Fruit fly (Drosophila melanogaster) whole organism, embryonic: ENCODE data around the gene Agpat2.

ENCODE experiments used
- Bdp1 ChIP-seq: fragments of 200-800 bp; sonication (Bioruptor generic); optimal IDR thresholded peaks from 3 replicates; lab custom pipeline; 2016; ENCODE audit warnings: missing biosample characterization, missing genetic modification characterization
- Bgb ChIP-seq: fragments of 200-800 bp; sonication (Bioruptor generic); IDR thresholded peaks from 2 replicates; pipeline ENCODE4 v1.3.6; 2022; ENCODE audit warnings: missing biosample characterization, missing genetic modification characterization; ENCODE audit not compliant: partially characterized antibody
- BtbVII ChIP-seq: fragments of 200-800 bp; sonication (Bioruptor generic); optimal IDR thresholded peaks from 3 replicates; lab custom pipeline; 2017; ENCODE audit warnings: missing biosample characterization, mild to moderate bottlenecking, missing genetic modification characterization
- CG10274 ChIP-seq: fragments of 200-800 bp; sonication (Bioruptor generic); optimal IDR thresholded peaks from 3 replicates; lab custom pipeline; 2017; ENCODE audit warnings: missing biosample characterization, mild to moderate bottlenecking, missing genetic modification characterization
- CG12071 ChIP-seq: fragments of 200-800 bp; sonication (Bioruptor generic); optimal IDR thresholded peaks from 3 replicates; lab custom pipeline; 2018; ENCODE audit warnings: missing biosample characterization, mild to moderate bottlenecking, missing genetic modification characterization
- CG12744 ChIP-seq: fragments of 200-800 bp; sonication (Bioruptor generic); optimal IDR thresholded peaks from 2 replicates; lab custom pipeline; 2016; ENCODE audit warnings: missing biosample characterization, missing genetic modification characterization
- CG13775 ChIP-seq: fragments of 200-800 bp; sonication (Bioruptor generic); optimal IDR thresholded peaks from 3 replicates; lab custom pipeline; 2017; ENCODE audit warnings: missing biosample characterization, mild to moderate bottlenecking, missing genetic modification characterization
- CG15696 ChIP-seq: fragments of 200-800 bp; sonication (Bioruptor generic); optimal IDR thresholded peaks from 2 replicates; lab custom pipeline; 2019; ENCODE audit warnings: missing biosample characterization, mild to moderate bottlenecking, missing genetic modification characterization, moderate library complexity
- CG17912 ChIP-seq: fragments of 200-800 bp; sonication (Bioruptor generic); optimal IDR thresholded peaks from 2 replicates; lab custom pipeline; 2018; ENCODE audit warnings: missing biosample characterization, mild to moderate bottlenecking, missing genetic modification characterization
- CG42726 ChIP-seq: fragments of 200-800 bp; sonication (Bioruptor generic); IDR thresholded peaks from 2 replicates; pipeline ENCODE4 v1.3.6; 2022; ENCODE audit warnings: missing biosample characterization, missing genetic modification characterization; ENCODE audit not compliant: partially characterized antibody
- CG5180 ChIP-seq: fragments of 200-800 bp; sonication (Bioruptor generic); optimal IDR thresholded peaks from 3 replicates; lab custom pipeline; 2017; ENCODE audit warnings: missing biosample characterization, missing genetic modification characterization, mild to moderate bottlenecking, moderate library complexity, missing genetic modification reagents
- CG6272 ChIP-seq: fragments of 200-800 bp; sonication (Bioruptor generic); IDR thresholded peaks from 2 replicates; pipeline ENCODE4 v1.3.6; 2022; ENCODE audit warnings: missing biosample characterization, missing genetic modification characterization
- CG7357 ChIP-seq: fragments of 200-800 bp; sonication (Bioruptor generic); IDR thresholded peaks from 3 replicates; pipeline ENCODE4 v1.3.6; 2022; ENCODE audit warnings: missing biosample characterization, missing genetic modification characterization
- CoRest ChIP-seq: fragments of 200-800 bp; sonication (Bioruptor generic); optimal IDR thresholded peaks from 3 replicates; lab custom pipeline; 2018; ENCODE audit warnings: missing biosample characterization, mild to moderate bottlenecking, missing genetic modification characterization, moderate library complexity
- Drgx ChIP-seq: fragments of 200-800 bp; sonication (Bioruptor generic); IDR thresholded peaks from 2 replicates; pipeline ENCODE4 v1.3.6; 2022; ENCODE audit warnings: missing biosample characterization, missing genetic modification characterization
- Fer2 ChIP-seq: fragments of 200-800 bp; sonication (Bioruptor generic); optimal IDR thresholded peaks from 2 replicates; lab custom pipeline; 2018; ENCODE audit warnings: missing biosample characterization, mild to moderate bottlenecking, missing genetic modification characterization, moderate library complexity
- Hr3 ChIP-seq: fragments of 200-800 bp; sonication (Bioruptor generic); optimal IDR thresholded peaks from 3 replicates; lab custom pipeline; 2016; ENCODE audit warnings: missing biosample characterization, missing genetic modification characterization
- Hr51 ChIP-seq, 2 experiments: fragments of 200-800 bp; sonication (Bioruptor generic); optimal IDR thresholded peaks; 2 replicates in 1 of 2; 3 replicates in 1 of 2; lab custom pipeline; 2016 to 2018; ENCODE audit warnings: missing biosample characterization in 2 of 2, missing genetic modification characterization in 2 of 2, mild to moderate bottlenecking in 1 of 2, moderate library complexity in 1 of 2
- Hr78 ChIP-seq, 2 experiments: fragments of 200-800 bp in 1 of 2; fragments of >200 bp in 1 of 2; sonication (Bioruptor generic) in 1 of 2; optimal IDR thresholded peaks; 2 replicates each; lab custom pipeline; 2017 to 2019; ENCODE audit warnings: missing biosample characterization in 2 of 2, missing genetic modification characterization in 2 of 2, mild to moderate bottlenecking in 1 of 2, moderate library complexity in 1 of 2
- Med ChIP-seq: fragments of 200-800 bp; sonication (Bioruptor generic); peaks from one replicate; lab custom pipeline; 2016; ENCODE audit warnings: missing biosample characterization, missing genetic modification characterization, mild to moderate bottlenecking, inconsistent platforms, moderate library complexity
- NfI ChIP-seq: fragments of 200-800 bp; sonication (Bioruptor generic); optimal IDR thresholded peaks from 3 replicates; lab custom pipeline; 2018; ENCODE audit warnings: missing biosample characterization, mild to moderate bottlenecking, missing genetic modification characterization, moderate library complexity
- Poxn ChIP-seq: fragments of 200-800 bp; sonication (Bioruptor generic); IDR thresholded peaks from 2 replicates; pipeline ENCODE4 v1.3.6; 2022; ENCODE audit warnings: missing biosample characterization, missing genetic modification characterization
- Sry-δ ChIP-seq: fragments of 200-800 bp; sonication (Bioruptor generic); optimal IDR thresholded peaks from 2 replicates; lab custom pipeline; 2016; ENCODE audit warnings: missing biosample characterization, missing genetic modification characterization
- Usf ChIP-seq: fragments of 200-800 bp; sonication (Bioruptor generic); optimal IDR thresholded peaks from 2 replicates; lab custom pipeline; 2017; ENCODE audit warnings: missing genotype, missing biosample characterization, missing genetic modification characterization
- abd-A ChIP-seq: fragments of 200-800 bp; sonication (Bioruptor generic); optimal IDR thresholded peaks from 3 replicates; lab custom pipeline; 2019; ENCODE audit warnings: missing biosample characterization, mild to moderate bottlenecking, missing genetic modification characterization, moderate library complexity
- btn ChIP-seq: fragments of 200-800 bp; sonication (Bioruptor generic); optimal IDR thresholded peaks from 2 replicates; lab custom pipeline; 2016; ENCODE audit warnings: missing biosample characterization, missing genetic modification characterization
- disco-r ChIP-seq: fragments of 200-800 bp; sonication (Bioruptor generic); optimal IDR thresholded peaks from 2 replicates; lab custom pipeline; 2016; ENCODE audit warnings: missing biosample characterization, missing genetic modification characterization
- dpn ChIP-seq, 2 experiments: fragments of 200-800 bp; sonication (Bioruptor generic); optimal IDR thresholded peaks; 3 replicates each; lab custom pipeline; 2016; ENCODE audit warnings: missing biosample characterization in 2 of 2, missing genetic modification characterization in 2 of 2
- esg ChIP-seq: fragments of 200-800 bp; sonication (Bioruptor generic); conservative IDR thresholded peaks from 2 replicates; pipeline ENCODE4 v1.3.6; 2022; ENCODE audit warnings: missing biosample characterization, missing genetic modification characterization
- fd3F ChIP-seq: fragments of 200-800 bp; sonication (Bioruptor generic); optimal IDR thresholded peaks from 2 replicates; lab custom pipeline; 2018; ENCODE audit warnings: missing biosample characterization, mild to moderate bottlenecking, missing genetic modification characterization, moderate library complexity
- gem ChIP-seq: fragments of 200-800 bp; sonication (Bioruptor generic); optimal IDR thresholded peaks from 2 replicates; lab custom pipeline; 2019; ENCODE audit warnings: missing biosample characterization, mild to moderate bottlenecking, missing genetic modification characterization, moderate library complexity
- gsb-n ChIP-seq: fragments of 200-800 bp; sonication (Bioruptor generic); optimal IDR thresholded peaks from 3 replicates; lab custom pipeline; 2018; ENCODE audit warnings: missing biosample characterization, mild to moderate bottlenecking, missing genetic modification characterization
- ham ChIP-seq: fragments of 200-800 bp; sonication (Bioruptor generic); IDR thresholded peaks from 2 replicates; pipeline ENCODE4 v1.3.6; 2022; ENCODE audit warnings: missing biosample characterization, missing genetic modification characterization
- insv ChIP-seq, 2 experiments: fragments of 200-800 bp; sonication (Bioruptor generic); optimal IDR thresholded peaks; 3 replicates each; lab custom pipeline; 2016 to 2018; ENCODE audit warnings: missing biosample characterization in 2 of 2, missing genetic modification characterization in 2 of 2
- kni ChIP-seq: fragments of 200-800 bp; sonication (Bioruptor generic); optimal IDR thresholded peaks from 3 replicates; lab custom pipeline; 2017; ENCODE audit warnings: mild to moderate bottlenecking, missing biosample characterization, missing genetic modification reagents, missing genetic modification characterization
- maf-S ChIP-seq: fragments of 200-800 bp; sonication (Bioruptor generic); optimal IDR thresholded peaks from 2 replicates; lab custom pipeline; 2016; ENCODE audit warnings: missing biosample characterization, missing genetic modification characterization
- nom ChIP-seq: fragments of 200-800 bp; sonication (Bioruptor generic); optimal IDR thresholded peaks from 2 replicates; lab custom pipeline; 2017; ENCODE audit warnings: missing biosample characterization, missing genetic modification characterization, mild to moderate bottlenecking, moderate library complexity, missing genetic modification reagents
- oc ChIP-seq: fragments of 200-800 bp; sonication (Bioruptor generic); optimal IDR thresholded peaks from 2 replicates; lab custom pipeline; 2018; ENCODE audit warnings: missing biosample characterization, mild to moderate bottlenecking, missing genetic modification characterization, moderate library complexity
- salm ChIP-seq: fragments of 200-800 bp; sonication (Bioruptor generic); optimal IDR thresholded peaks from 2 replicates; lab custom pipeline; 2018; ENCODE audit warnings: missing biosample characterization, mild to moderate bottlenecking, missing genetic modification characterization
- sd ChIP-seq: fragments of 200-800 bp; sonication (Bioruptor generic); optimal IDR thresholded peaks from 3 replicates; lab custom pipeline; 2018; ENCODE audit warnings: missing biosample characterization, mild to moderate bottlenecking, missing genetic modification characterization, moderate library complexity
- sqz ChIP-seq: fragments of 200-800 bp; sonication (Bioruptor generic); optimal IDR thresholded peaks from 3 replicates; lab custom pipeline; 2018; ENCODE audit warnings: missing biosample characterization, mild to moderate bottlenecking, missing genetic modification characterization
- stwl ChIP-seq: fragments of 200-800 bp; sonication (Bioruptor generic); optimal IDR thresholded peaks from 3 replicates; lab custom pipeline; 2018; ENCODE audit warnings: missing biosample characterization, mild to moderate bottlenecking, missing genetic modification characterization, moderate library complexity
- twi ChIP-seq: fragments of 200-800 bp; optimal IDR thresholded peaks from 2 replicates; lab custom pipeline; 2019; ENCODE audit warnings: missing biosample characterization, mild to moderate bottlenecking, missing genetic modification characterization, moderate library complexity
- z ChIP-seq: fragments of 200-800 bp; sonication (Bioruptor generic); IDR thresholded peaks from 3 replicates; pipeline ENCODE4 v1.3.6; 2022; ENCODE audit warnings: missing biosample characterization, missing genetic modification characterization

Gene Agpat2

DNA sequence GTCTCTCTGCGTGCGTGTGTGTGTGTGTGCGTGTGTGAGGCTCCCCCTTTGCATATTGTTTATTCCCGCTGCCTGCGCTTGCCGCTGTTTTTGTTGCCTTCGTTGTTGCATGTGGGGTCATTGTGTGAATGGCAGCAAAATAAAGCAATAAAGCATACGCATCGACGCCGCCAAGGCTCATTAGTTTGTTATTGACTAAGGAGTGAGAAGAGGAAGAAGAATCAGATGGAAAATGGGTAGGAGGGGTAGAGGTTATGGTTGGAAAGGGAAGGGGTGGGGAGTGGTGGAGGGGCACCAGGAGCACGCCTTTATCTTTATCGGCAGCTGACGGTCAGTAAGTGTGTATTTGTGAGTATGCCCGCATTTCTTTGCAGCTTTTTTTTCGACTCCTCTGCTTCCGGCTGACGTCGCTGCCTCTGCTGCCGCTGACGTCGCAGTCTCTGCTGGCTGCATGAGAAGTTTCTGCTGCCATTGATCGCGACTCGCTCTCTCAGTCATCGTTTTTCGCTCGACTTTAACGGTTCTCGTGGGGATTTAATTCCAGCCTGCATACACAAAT is 44.3 kb downstream of the Agpat2 start (continued):
- no peak for TF ChIP-seq CG7357
- no peak for TF ChIP-seq Hr3 (GFP tag; lab: Kevin White, UChicago)
- no peak for TF ChIP-seq dpn (GFP tag; optimal IDR thresholded peaks at IDR 0.05; lab: Kevin White, UChicago)
- peak; percentile 38 for TF ChIP-seq gsb-n (tag; lab: Kevin White, UChicago)
- no peak for TF ChIP-seq CoRest (tag; lab: Kevin White, UChicago)
- TF ChIP-seq esg: no peak
- TF ChIP-seq gem (tag; lab: Kevin White, UChicago): no peak
- TF ChIP-seq disco-r (GFP tag; lab: Kevin White, UChicago): no peak
- peak; percentile 51 for TF ChIP-seq kni
- no peak for TF ChIP-seq Bgb (GFP tag; lab: Robert Waterston, UW)
- no peak for TF ChIP-seq Hr51 (GFP tag; optimal IDR thresholded peaks at IDR 0.05; lab: Kevin White, UChicago)
- TF ChIP-seq Poxn (GFP tag; lab: Robert Waterston, UW): no peak
- no peak for TF ChIP-seq CG17912 (GFP tag; lab: Kevin White, UChicago)
- no peak for TF ChIP-seq stwl (tag; lab: Kevin White, UChicago)
- peak; percentile 53 for TF ChIP-seq sqz (GFP tag; lab: Kevin White, UChicago)
- no peak for TF ChIP-seq CG6272
- TF ChIP-seq maf-S (GFP tag; lab: Kevin White, UChicago): no peak
- no peak for TF ChIP-seq NfI (GFP tag; lab: Kevin White, UChicago)
- TF ChIP-seq Bdp1: no peak
- TF ChIP-seq CG12744: no peak
- no peak for TF ChIP-seq Fer2 (tag; lab: Kevin White, UChicago)
- no peak for TF ChIP-seq CG42726
- TF ChIP-seq salm (tag; lab: Kevin White, UChicago): no peak
- TF ChIP-seq oc (tag; lab: Kevin White, UChicago): no peak
- no peak for TF ChIP-seq Sry-δ
- no peak for TF ChIP-seq CG10274 (GFP tag; lab: Kevin White, UChicago)
- TF ChIP-seq BtbVII: no peak
- TF ChIP-seq ham (GFP tag; lab: Robert Waterston, UW): no peak
- no peak for TF ChIP-seq CG13775
- TF ChIP-seq Hr78 (GFP tag; optimal IDR thresholded peaks at IDR 0.05; lab: Kevin White, UChicago): peak in 1 of 2 experiments; percentile 79
- no peak for TF ChIP-seq CG12071 (GFP tag; lab: Kevin White, UChicago)

- peak; percentile 51 for TF ChIP-seq CG5180 (GFP tag; lab: Kevin White, UChicago)
- TF ChIP-seq nom (GFP tag; lab: Kevin White, UChicago): peak; percentile 83
- no peak for TF ChIP-seq CG15696
- no peak for TF ChIP-seq btn (GFP tag; lab: Kevin White, UChicago)
- TF ChIP-seq twi (tag; lab: Kevin White, UChicago): peak; percentile 88
- TF ChIP-seq insv (GFP tag; optimal IDR thresholded peaks at IDR 0.05; lab: Kevin White, UChicago): no peak
- TF ChIP-seq z (GFP tag; lab: Robert Waterston, UW): peak; percentile 82
- TF ChIP-seq fd3F: no peak
- TF ChIP-seq abd-A (tag; lab: Kevin White, UChicago): peak; percentile 33
- TF ChIP-seq sd (tag; lab: Kevin White, UChicago): peak; percentile 85
- TF ChIP-seq Drgx (GFP tag; lab: Robert Waterston, UW): 0 out of 2 replicates have a peak, but pooled peaks have one; percentile 24
- no peak for TF ChIP-seq Usf
- TF ChIP-seq Med (GFP tag; lab: Kevin White, UChicago): peak; percentile 65
Measured at dm6 chr2L:8418113-8418885, 45.5 kb downstream of the Agpat2 start.
